Fruit fly (Drosophila melanogaster): ENCODE data around the gene CG10077.
A peak's percentile ranks its signal among the peaks of the same experiment; 100 is the strongest.

CG10077 gene

DNA sequence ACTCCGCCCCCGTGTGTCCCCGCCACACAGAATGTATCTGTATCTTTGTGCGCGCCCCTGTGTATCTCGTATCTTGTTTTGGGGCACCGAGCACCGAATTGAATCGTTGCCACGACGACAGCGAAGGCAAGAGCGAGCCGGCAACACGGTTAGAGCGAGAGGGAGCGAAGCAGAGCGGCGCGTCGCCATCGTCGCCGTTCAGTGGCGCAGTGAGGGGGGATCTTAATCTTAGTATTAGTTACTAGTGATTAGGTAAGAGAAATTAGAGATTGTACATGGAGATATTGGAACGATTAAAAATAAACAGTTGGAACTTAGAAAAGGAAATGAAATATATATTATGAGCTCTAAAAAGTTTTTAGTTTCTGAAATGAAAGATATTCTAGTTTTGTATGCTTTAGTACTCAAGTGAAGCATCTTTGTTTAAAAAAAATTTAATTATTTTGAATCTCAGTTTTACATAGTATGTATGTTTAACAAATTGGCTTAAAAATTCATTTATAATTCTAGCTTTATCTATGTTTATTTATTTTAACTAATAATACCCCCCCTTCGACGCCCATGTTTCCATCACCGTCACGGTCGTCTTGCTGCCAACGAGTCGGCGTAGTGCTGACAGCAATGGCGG lies 33.4 kb upstream of the CG10077 start (continued):
- TF ChIP-seq CG13624 (GFP tag; optimal IDR thresholded peaks at IDR 0.05) (peak; percentile 78), zfh1 (GFP tag; IDR thresholded peaks at IDR 0.05) (peak; percentile 78; the same call in 2 of the 3 replicates), CG8089 (GFP tag; optimal IDR thresholded peaks at IDR 0.05) (peak; percentile 53), Atf3 (GFP tag; optimal IDR thresholded peaks at IDR 0.05) (peak; percentile 62), CG12155 (GFP tag; optimal IDR thresholded peaks at IDR 0.05) (peak; percentile 73), CG31441 (GFP tag; IDR thresholded peaks at IDR 0.05) (peak; percentile 98), CG18764 (GFP tag; optimal IDR thresholded peaks at IDR 0.05) (peak; percentile 82), CG17802 (tag; optimal IDR thresholded peaks at IDR 0.05) (peak; percentile 34), Gug (GFP tag; IDR thresholded peaks at IDR 0.05) (peak; percentile 65), chif (GFP tag; optimal IDR thresholded peaks at IDR 0.05) (peak; percentile 42 to 53), CG1603 (tag; optimal IDR thresholded peaks at IDR 0.05) (peak; percentile 51), bab2 (GFP tag; optimal IDR thresholded peaks at IDR 0.05) (peak; percentile 69), CG10366 (GFP tag; IDR thresholded peaks at IDR 0.05) (peak; percentile 65), vvl (GFP tag; IDR thresholded peaks at IDR 0.05) (peak; percentile 87), CG11504 (tag; optimal IDR thresholded peaks at IDR 0.05) (peak; percentile 96), amos (GFP tag; IDR thresholded peaks at IDR 0.05; ENCODE audit: partially characterized antibody) (no peak), CG32767 (GFP tag; IDR thresholded peaks at IDR 0.05) (peak; percentile 81), D19B (GFP tag; optimal IDR thresholded peaks at IDR 0.05) (peak; percentile 90), CG2678 (tag; optimal IDR thresholded peaks at IDR 0.05) (peak; percentile 98), Oaz (GFP tag; IDR thresholded peaks at IDR 0.05) (no peak), CG14050 (GFP tag; IDR thresholded peaks at IDR 0.05) (peak; percentile 54; the same call in 2 of the 3 replicates), CG8281 (tag; optimal IDR thresholded peaks at IDR 0.05) (peak; percentile 81), CG10654 (GFP tag; optimal IDR thresholded peaks at IDR 0.05) (peak; percentile 89), chn (GFP tag; optimal IDR thresholded peaks at IDR 0.05) (peak; percentile 56), pnt (GFP tag; optimal IDR thresholded peaks at IDR 0.05) (peak; percentile 74), Rx (GFP tag; IDR thresholded peaks at IDR 0.05) (peak; percentile 38; the same call in 1 of the 2 replicates), maf-S (GFP tag; optimal IDR thresholded peaks at IDR 0.05) (peak; percentile 43), CG12219 (GFP tag; optimal IDR thresholded peaks at IDR 0.05) (peak; percentile 32), Sin3A (optimal IDR thresholded peaks at IDR 0.05) (no peak), stwl (tag; optimal IDR thresholded peaks at IDR 0.05) (peak; percentile 23), CG11398 (GFP tag; optimal IDR thresholded peaks at IDR 0.05) (no peak), tgo (GFP tag; IDR thresholded peaks at IDR 0.05) (peak; percentile 89), CG1832 (GFP tag; optimal IDR thresholded peaks at IDR 0.05) (peak; percentile 91), H15 (GFP tag; IDR thresholded peaks at IDR 0.05) (peak; percentile 68; the same call in 2 of the 3 replicates), run (tag; optimal IDR thresholded peaks at IDR 0.05) (peak; percentile 68), Hr78 (GFP tag; optimal IDR thresholded peaks at IDR 0.05) (peak in 1 of 2 experiments; percentile 93), Spps (tag; optimal IDR thresholded peaks at IDR 0.05) (peak; percentile 86), CG11085 (GFP tag; IDR thresholded peaks at IDR 0.05) (peak; percentile 52; the same call in 1 of the 2 replicates), chinmo (GFP tag; IDR thresholded peaks at IDR 0.05; ENCODE audit: partially characterized antibody) (no peak), kni (GFP tag; optimal IDR thresholded peaks at IDR 0.05) (peak; percentile 91), ac (GFP tag; optimal IDR thresholded peaks at IDR 0.05) (peak; percentile 65), dysf (GFP tag; IDR thresholded peaks at IDR 0.05) (peak; percentile 94), CG1647 (GFP tag; optimal IDR thresholded peaks at IDR 0.05) (no peak), CG30431 (GFP tag; optimal IDR thresholded peaks at IDR 0.05) (peak; percentile 69), CG33557 (GFP tag; optimal IDR thresholded peaks at IDR 0.05) (peak; percentile 87), Nf-YA (GFP tag; IDR thresholded peaks at IDR 0.05) (peak; percentile 82), CG18619 (GFP tag; optimal IDR thresholded peaks at IDR 0.05) (peak; percentile 94), CG6654 (GFP tag; optimal IDR thresholded peaks at IDR 0.05) (peak; percentile 85), CG17186 (GFP tag; optimal IDR thresholded peaks at IDR 0.05) (peak; percentile 33), CG1792 (GFP tag; optimal IDR thresholded peaks at IDR 0.05) (peak; percentile 65)

Measured in whole organism, embryonic.